Fruit fly (Drosophila melanogaster): ENCODE data around the gene Ddr.
A peak's percentile ranks its signal among the peaks of the same experiment; 100 is the strongest.

Gene Ddr

DNA sequence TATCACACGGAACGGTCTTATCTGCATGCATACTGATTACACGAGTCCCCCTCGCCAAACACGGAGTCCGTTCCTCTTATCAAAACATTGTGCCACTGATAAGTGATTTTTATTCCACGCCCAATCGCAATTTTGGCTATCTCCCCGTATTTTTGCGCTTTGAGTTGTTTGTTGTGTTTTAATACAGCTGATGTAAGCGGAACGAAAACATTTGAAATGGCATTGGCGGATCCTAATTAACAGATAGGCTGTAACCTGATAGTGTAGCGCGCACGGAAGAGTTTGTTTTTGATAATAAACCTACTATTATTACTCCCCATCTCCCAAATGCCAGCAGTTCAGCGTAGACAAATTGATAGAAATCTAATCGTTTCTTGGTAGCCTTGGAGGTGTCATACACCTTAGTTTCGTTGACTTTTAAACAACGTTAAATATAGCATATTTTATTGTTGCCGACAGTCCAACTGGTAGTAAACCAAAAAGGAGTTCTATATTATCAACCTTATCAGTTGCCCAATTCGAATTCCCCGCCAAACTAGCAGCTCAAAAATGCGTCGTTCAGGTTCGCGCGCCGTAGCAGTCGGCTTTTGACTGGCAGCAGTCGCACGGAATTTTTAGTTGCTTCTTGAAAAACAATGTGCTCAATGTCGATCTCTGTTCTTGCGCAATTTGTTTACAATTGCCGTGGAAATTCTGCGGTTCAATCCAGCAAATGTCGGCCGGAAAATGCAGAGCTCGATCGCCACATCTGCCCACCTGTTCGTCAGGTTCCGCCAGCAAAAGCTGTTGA lies 90.4 kb downstream of the Ddr start (continued):
- TF ChIP-seq ro (GFP tag; IDR thresholded peaks at IDR 0.05) (no peak), CG5953 (GFP tag; IDR thresholded peaks at IDR 0.05) (no peak), trh (GFP tag; optimal IDR thresholded peaks at IDR 0.05) (no peak), CG4854 (GFP tag; optimal IDR thresholded peaks at IDR 0.05) (no peak), Vsx1 (GFP tag; optimal IDR thresholded peaks at IDR 0.05) (no peak), CG11696 (GFP tag; IDR thresholded peaks at IDR 0.05) (no peak), CG1602 (GFP tag; optimal IDR thresholded peaks at IDR 0.05) (no peak), CG18476 (GFP tag; optimal IDR thresholded peaks at IDR 0.05) (no peak), CG34422 (GFP tag; IDR thresholded peaks at IDR 0.05) (peak; percentile 81)

DNA sequence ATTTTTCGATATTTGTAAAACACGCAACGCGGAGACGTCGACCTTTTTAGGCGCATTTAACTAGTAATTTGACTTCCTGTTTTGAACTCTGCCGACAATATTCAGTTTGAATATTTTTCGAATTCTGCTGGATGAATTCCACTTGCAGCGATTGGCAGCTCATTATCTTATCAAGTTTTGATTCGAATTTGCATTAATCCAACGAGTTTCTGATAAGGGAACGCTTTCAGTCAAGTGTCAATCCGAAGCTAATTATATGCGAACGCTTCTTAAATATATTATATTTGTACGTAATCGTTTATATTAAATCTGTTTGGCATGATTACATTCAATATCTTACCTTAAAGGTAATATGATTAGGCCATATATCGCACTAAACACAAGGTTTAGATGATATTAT lies 95.4 kb downstream of the Ddr start, which contains the start of gene CG9497:
TSS of gene CG9497 (minus strand) at position 101 of the 400 bp plus-strand sequence.
- TF ChIP-seq TFAM (GFP tag; optimal IDR thresholded peaks at IDR 0.05) = no peak
- TF ChIP-seq exex (tag; optimal IDR thresholded peaks at IDR 0.05) = peak; percentile 22
- no peak for TF ChIP-seq CG30431 (GFP tag; optimal IDR thresholded peaks at IDR 0.05)
- no peak for TF ChIP-seq CG15601 (tag; optimal IDR thresholded peaks at IDR 0.05)
- no peak for TF ChIP-seq HHEX (GFP tag; optimal IDR thresholded peaks at IDR 0.05)
- TF ChIP-seq Neu2 (GFP tag; optimal IDR thresholded peaks at IDR 0.05; ENCODE audit: borderline replicate concordance) = no peak
- no peak for TF ChIP-seq MTF-1 (GFP tag; optimal IDR thresholded peaks at IDR 0.05; ENCODE audit: borderline replicate concordance)
- no peak for TF ChIP-seq unc-4 (GFP tag; IDR thresholded peaks at IDR 0.05; ENCODE audit: partially characterized antibody)

DNA sequence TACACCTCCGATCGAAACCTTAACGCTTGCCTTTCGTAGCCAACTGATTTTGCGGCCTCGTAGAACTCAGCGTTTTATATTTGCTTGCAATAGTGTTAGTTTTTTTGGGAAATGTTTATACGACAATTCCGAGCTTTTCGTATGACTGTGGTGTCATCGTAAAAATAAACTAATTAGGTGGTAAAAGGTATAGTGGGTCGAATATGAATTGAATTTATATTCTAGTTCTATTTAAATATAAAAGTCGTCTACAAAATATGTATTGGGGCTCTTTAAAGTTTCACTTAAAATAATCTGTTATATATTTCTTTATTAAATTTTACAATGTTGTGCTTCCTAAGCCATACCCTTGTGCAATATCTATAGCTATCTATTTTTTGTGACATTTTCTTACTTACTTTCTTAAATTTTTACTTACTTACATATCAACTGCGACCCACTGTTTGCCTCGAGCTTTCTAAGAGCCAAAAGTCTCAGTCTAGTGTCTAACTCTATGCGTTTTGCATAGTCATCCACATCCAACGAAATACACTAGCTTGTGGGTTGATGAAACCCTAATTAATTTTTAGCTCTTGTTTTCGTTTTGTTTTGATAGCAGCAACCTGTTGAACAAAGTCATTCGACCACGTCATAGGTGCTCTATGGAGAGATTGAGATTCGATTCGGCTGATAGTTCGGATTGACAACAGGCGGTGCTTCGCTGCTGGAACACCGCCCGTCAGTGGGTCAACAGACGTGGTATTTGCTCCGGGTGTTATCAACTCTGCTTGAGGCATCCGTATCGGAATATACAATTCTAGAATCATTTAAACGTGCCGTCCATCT lies 98.3 kb downstream of the Ddr start, which contains the start of gene CG9498:
TSS of gene CG9498 (minus strand) at position 51 of the 825 bp plus-strand sequence.
- TF ChIP-seq sna (GFP tag; IDR thresholded peaks at IDR 0.05; ENCODE audit: partially characterized antibody) (no peak), CG33557 (GFP tag; optimal IDR thresholded peaks at IDR 0.05) (no peak), Rfx (GFP tag; IDR thresholded peaks at IDR 0.05) (peak; percentile 81), inv (GFP tag; IDR thresholded peaks at IDR 0.05; ENCODE audit: partially characterized antibody) (no peak), hbn (GFP tag; IDR thresholded peaks at IDR 0.05; ENCODE audit: partially characterized antibody) (no peak), zfh2 (GFP tag; optimal IDR thresholded peaks at IDR 0.05) (peak; percentile 53), CG1602 (GFP tag; optimal IDR thresholded peaks at IDR 0.05) (peak; percentile 56), Sox100B (GFP tag; optimal IDR thresholded peaks at IDR 0.05) (peak; percentile 90), CG12219 (GFP tag; optimal IDR thresholded peaks at IDR 0.05) (peak; percentile 23), CG17186 (GFP tag; optimal IDR thresholded peaks at IDR 0.05) (no peak), CG30431 (GFP tag; optimal IDR thresholded peaks at IDR 0.05) (no peak), Dll (GFP tag; IDR thresholded peaks at IDR 0.05; ENCODE audit: partially characterized antibody) (no peak), CG16779 (GFP tag; IDR thresholded peaks at IDR 0.05) (peak; percentile 69; the same call in 1 of the 2 replicates), ash1 (GFP tag; optimal IDR thresholded peaks at IDR 0.05) (no peak), wdn (GFP tag; IDR thresholded peaks at IDR 0.05) (peak; percentile 78), HmgZ (tag; optimal IDR thresholded peaks at IDR 0.05) (peak; percentile 48), Usf (GFP tag; optimal IDR thresholded peaks at IDR 0.05) (peak; percentile 58), CG11247 (GFP tag; IDR thresholded peaks at IDR 0.05) (no peak), CTCF (GFP tag; optimal IDR thresholded peaks at IDR 0.05) (peak; percentile 27), cato (GFP tag; optimal IDR thresholded peaks at IDR 0.05; ENCODE audit: borderline replicate concordance) (no peak), CG11504 (tag; optimal IDR thresholded peaks at IDR 0.05) (peak; percentile 84), PHDP (tag; optimal IDR thresholded peaks at IDR 0.05) (peak; percentile 91), ind (GFP tag; optimal IDR thresholded peaks at IDR 0.05) (peak; percentile 75), grn (GFP tag; optimal IDR thresholded peaks at IDR 0.05) (peak; percentile 92), Deaf1 (tag; optimal IDR thresholded peaks at IDR 0.05) (peak; percentile 56), NFAT (GFP tag; IDR thresholded peaks at IDR 0.05) (peak; percentile 61), CG4282 (GFP tag; optimal IDR thresholded peaks at IDR 0.05) (no peak), Med (GFP tag) (peak; percentile 73), CG15269 (tag; optimal IDR thresholded peaks at IDR 0.05) (peak; percentile 88), tio (GFP tag; optimal IDR thresholded peaks at IDR 0.05) (peak; percentile 70)

Measured in whole organism, embryonic.